Worm (Caenorhabditis elegans): ENCODE results near the gene ile-2.
A peak's percentile ranks its signal among the peaks of the same experiment; 100 is the strongest.

ile-2 gene

ce11 chrX:802478-802877 lies 34.1 kb downstream of the ile-2 start, which contains the start of gene gtr-1:
TSS of gene gtr-1 (plus strand) at chrX:802778.
- TF ChIP-seq zfp-3 (GFP tag; conservative IDR thresholded peaks at IDR 0.05) (no peak), ZK546.5 (tag; optimal IDR thresholded peaks at IDR 0.05) (no peak), F44E2.7 (GFP tag; IDR thresholded peaks at IDR 0.05) (no peak), nhr-48 (tag; optimal IDR thresholded peaks at IDR 0.05) (no peak), F37D6.2 (tag; optimal IDR thresholded peaks at IDR 0.05) (no peak), tra-1 (GFP tag; IDR thresholded peaks at IDR 0.05) (no peak), egl-43 (GFP tag; IDR thresholded peaks at IDR 0.05) (no peak), dve-1 (tag; optimal IDR thresholded peaks at IDR 0.05; ENCODE audit: insufficient read depth) (no peak), fos-1 (tag; optimal IDR thresholded peaks at IDR 0.05) (no peak), hmg-1.1 (GFP tag; IDR thresholded peaks at IDR 0.05) (no peak), hlh-30 (tag; optimal IDR thresholded peaks at IDR 0.05; ENCODE audit: insufficient read depth) (no peak)

- TF ChIP-seq dve-1 (tag; optimal IDR thresholded peaks at IDR 0.05; ENCODE audit: insufficient read depth) (peak; percentile 100), nhr-237 (tag; optimal IDR thresholded peaks at IDR 0.05) (peak; percentile 87), Y75B8A.6 (GFP tag; IDR thresholded peaks at IDR 0.05) (peak; percentile 47; the same call in 1 of the 2 replicates), zag-1 (tag; optimal IDR thresholded peaks at IDR 0.05) (peak; percentile 92), nhr-111 (GFP tag; optimal IDR thresholded peaks at IDR 0.05) (peak; percentile 72), lin-38 (GFP tag; IDR thresholded peaks at IDR 0.05) (peak; percentile 90), sdz-12 (GFP tag; optimal IDR thresholded peaks at IDR 0.05) (peak; percentile 48), ztf-11 (tag; optimal IDR thresholded peaks at IDR 0.05) (peak; percentile 82), fkh-10 (GFP tag; optimal IDR thresholded peaks at IDR 0.05) (peak; percentile 99), ceh-82 (tag; optimal IDR thresholded peaks at IDR 0.05) (peak; percentile 70), nhr-6 (tag; optimal IDR thresholded peaks at IDR 0.05) (peak; percentile 97), F26F4.8 (GFP tag; conservative IDR thresholded peaks at IDR 0.05) (0 out of 2 replicates have a peak, but pooled peaks have one; percentile 49), mxl-2 (GFP tag; conservative IDR thresholded peaks at IDR 0.05) (peak; percentile 78), lsy-2 (tag; optimal IDR thresholded peaks at IDR 0.05) (peak; percentile 94 to 97), madf-9 (GFP tag; conservative IDR thresholded peaks at IDR 0.05) (peak; percentile 96), mdt-29 (GFP tag; IDR thresholded peaks at IDR 0.05) (peak; percentile 89), egl-43 (GFP tag; IDR thresholded peaks at IDR 0.05) (peak; percentile 99), hlh-11 (tag; optimal IDR thresholded peaks at IDR 0.05) (peak; percentile 97), daf-12 (tag; optimal IDR thresholded peaks at IDR 0.05) (no peak), mep-1 (tag; optimal IDR thresholded peaks at IDR 0.05) (peak; percentile 100), ceh-44 (GFP tag; IDR thresholded peaks at IDR 0.05) (0 out of 2 replicates have a peak, but pooled peaks have one; percentile 32), D1046.2 (GFP tag; IDR thresholded peaks at IDR 0.05) (peak; percentile 91), spr-3 (GFP tag; optimal IDR thresholded peaks at IDR 0.05) (peak; percentile 95), snpc-1.2 (GFP tag; IDR thresholded peaks at IDR 0.05) (peak; percentile 60; the same call in 1 of the 2 replicates), lin-39 (tag; optimal IDR thresholded peaks at IDR 0.05) (peak; percentile 86), egl-27 (tag; optimal IDR thresholded peaks at IDR 0.05) (peak; percentile 98), rbr-2 (tag; optimal IDR thresholded peaks at IDR 0.05) (peak; percentile 99), madf-5 (GFP tag; IDR thresholded peaks at IDR 0.05) (peak; percentile 62 to 94; a peak in 2 of 4 replicates), zip-2 (tag; optimal IDR thresholded peaks at IDR 0.05) (peak; percentile 97), nhr-25 (tag; optimal IDR thresholded peaks at IDR 0.05; ENCODE audit: borderline replicate concordance, insufficient read depth) (peak; percentile 91), ZK337.2 (GFP tag; IDR thresholded peaks at IDR 0.05) (peak; percentile 85), dmd-8 (GFP tag; IDR thresholded peaks at IDR 0.05) (0 out of 2 replicates have a peak, but pooled peaks have one; percentile 29), Y48G9A.11 (GFP tag; IDR thresholded peaks at IDR 0.05) (no peak), daf-19 (GFP tag; conservative IDR thresholded peaks at IDR 0.05) (peak; percentile 90), arid-1 (GFP tag; conservative IDR thresholded peaks at IDR 0.05) (peak; percentile 92), nhr-10 (tag; optimal IDR thresholded peaks at IDR 0.05) (peak; percentile 98), F44E2.7 (GFP tag; IDR thresholded peaks at IDR 0.05) (no peak), mdl-1 (tag; optimal IDR thresholded peaks at IDR 0.05) (peak; percentile 88 to 93), snpc-4 (tag; optimal IDR thresholded peaks at IDR 0.05) (peak; percentile 48), ceh-62 (tag; optimal IDR thresholded peaks at IDR 0.05) (no peak), hmg-1.1 (GFP tag; IDR thresholded peaks at IDR 0.05) (peak; percentile 100), php-3 (GFP tag; IDR thresholded peaks at IDR 0.05) (peak; percentile 98)
These were observed 38.1 kb downstream of the ile-2 start for ce11 chrX:806515-806914.
